Worm (Caenorhabditis elegans): ENCODE data around the gene pde-2.

DNA sequence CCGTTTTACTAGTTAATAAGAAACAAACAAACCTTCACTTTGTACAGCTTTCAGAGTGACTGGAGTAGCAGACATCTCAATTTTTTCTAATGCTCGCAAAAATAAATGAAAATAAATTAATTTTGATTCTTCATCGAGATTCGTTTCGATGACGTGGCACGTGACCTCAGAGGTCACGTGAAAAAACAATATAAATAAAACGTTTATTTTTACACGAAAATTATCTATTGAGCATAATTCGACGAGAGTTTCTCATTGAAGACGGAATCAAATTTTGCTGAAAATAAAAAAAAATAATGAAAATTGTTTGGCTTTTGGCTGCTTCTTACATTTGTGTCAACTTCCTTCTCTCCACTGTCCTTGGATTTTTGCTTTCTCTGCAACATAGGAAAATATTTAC, 20.2 kb upstream of the pde-2 start, which contains the start of gene rpn-6.2:
- TF ChIP-seq hlh-26 (GFP tag; conservative IDR thresholded peaks at IDR 0.05) (no peak), hmg-1.2 (GFP tag; IDR thresholded peaks at IDR 0.05) (no peak), bed-2 (GFP tag; IDR thresholded peaks at IDR 0.05) (no peak), dpl-1 (GFP tag; optimal IDR thresholded peaks at IDR 0.05) (no peak), tbp1 (GFP tag; optimal IDR thresholded peaks at IDR 0.05) (no peak)

All from whole organism, young adult.